Worm (Caenorhabditis elegans) whole organism, late embryonic: ENCODE measurements around the gene C03B1.13.

ENCODE experiments used
- pha-4 ChIP-seq: fragments of 150-350 bp; optimal IDR thresholded peaks from 2 replicates; lab custom pipeline; 2018; ENCODE audit warnings: missing biosample characterization, missing genetic modification reagents, missing genetic modification characterization
- pqm-1 ChIP-seq: sonication (generic microtip); optimal IDR thresholded peaks from 2 replicates; lab custom pipeline; 2016; ENCODE audit warnings: missing genetic modification characterization, missing compliant biosample characterization

ce11 chrX:6357772-6358171, 19.9 kb upstream of the C03B1.13 start, which contains the start of gene C03B1.10:
- TF ChIP-seq pha-4 (tag; lab: Kevin White, UChicago) (no peak), pqm-1 (tag; lab: Kevin White, UChicago) (no peak)
